Fruit fly (Drosophila melanogaster): ENCODE data around the gene Irp-1A.

Gene Irp-1A

dm6 chr3R:22726771-22727455 lies 2.5 kb upstream of the Irp-1A start, which contains the start of gene CG45049 (continued):
- TF ChIP-seq CG34376 (GFP tag; optimal IDR thresholded peaks at IDR 0.05) (peak; percentile 42), CG10209 (GFP tag; optimal IDR thresholded peaks at IDR 0.05) (no peak), CG9727 (GFP tag; optimal IDR thresholded peaks at IDR 0.05) (no peak), pb (GFP tag; optimal IDR thresholded peaks at IDR 0.05) (no peak), Hr39 (optimal IDR thresholded peaks at IDR 0.05) (no peak), ken (GFP tag; IDR thresholded peaks at IDR 0.05) (no peak), CG4328 (GFP tag; optimal IDR thresholded peaks at IDR 0.05) (no peak), CG2199 (GFP tag; IDR thresholded peaks at IDR 0.05) (0 out of 3 replicates have a peak, but pooled peaks have one; percentile 10), bsh (GFP tag; optimal IDR thresholded peaks at IDR 0.05) (no peak), GATAe (GFP tag; conservative IDR thresholded peaks at IDR 0.05) (no peak), CHES-1-like (GFP tag; optimal IDR thresholded peaks at IDR 0.05) (no peak), CG34224 (GFP tag; IDR thresholded peaks at IDR 0.05; ENCODE audit: partially characterized antibody) (peak; percentile 86), CG10959 (GFP tag; IDR thresholded peaks at IDR 0.05) (no peak), scrt (GFP tag; optimal IDR thresholded peaks at IDR 0.05) (no peak), Gsc (GFP tag; IDR thresholded peaks at IDR 0.05) (no peak), slbo (GFP tag; IDR thresholded peaks at IDR 0.05) (no peak), NC2α (GFP tag; optimal IDR thresholded peaks at IDR 0.05) (no peak), Med (GFP tag) (peak; percentile 57), sd (tag; optimal IDR thresholded peaks at IDR 0.05) (no peak), Six4 (GFP tag; optimal IDR thresholded peaks at IDR 0.05) (no peak), CG4282 (GFP tag; optimal IDR thresholded peaks at IDR 0.05) (no peak), pros (GFP tag; optimal IDR thresholded peaks at IDR 0.05) (no peak), org-1 (GFP tag; optimal IDR thresholded peaks at IDR 0.05) (no peak), CG18599 (GFP tag; optimal IDR thresholded peaks at IDR 0.05) (no peak), CG4707 (GFP tag; optimal IDR thresholded peaks at IDR 0.05) (no peak), insv (GFP tag; optimal IDR thresholded peaks at IDR 0.05) (no peak), CG10321 (GFP tag; IDR thresholded peaks at IDR 0.05) (no peak), CG7372 (GFP tag; IDR thresholded peaks at IDR 0.05) (no peak), Mad (GFP tag; optimal IDR thresholded peaks at IDR 0.05) (no peak), fd3F (GFP tag; optimal IDR thresholded peaks at IDR 0.05) (no peak), zfh1 (GFP tag; IDR thresholded peaks at IDR 0.05) (no peak), az2 (GFP tag; optimal IDR thresholded peaks at IDR 0.05) (no peak), hkb (optimal IDR thresholded peaks at IDR 0.05) (no peak), hkb (GFP tag; IDR thresholded peaks at IDR 0.05) (no peak), Usf (GFP tag; optimal IDR thresholded peaks at IDR 0.05) (no peak), mld (GFP tag; IDR thresholded peaks at IDR 0.05; ENCODE audit: partially characterized antibody) (peak; percentile 86; the same call in 2 of the 3 replicates), CG13624 (GFP tag; optimal IDR thresholded peaks at IDR 0.05) (no peak), jing (GFP tag; optimal IDR thresholded peaks at IDR 0.05) (no peak), CG30403 (GFP tag; optimal IDR thresholded peaks at IDR 0.05) (peak; percentile 18), run (tag; optimal IDR thresholded peaks at IDR 0.05) (no peak), lola (GFP tag; optimal IDR thresholded peaks at IDR 0.05) (no peak), rib (GFP tag; IDR thresholded peaks at IDR 0.05) (no peak), ara (GFP tag; IDR thresholded peaks at IDR 0.05) (no peak), so (GFP tag; IDR thresholded peaks at IDR 0.05) (no peak)
